Fruit fly (Drosophila melanogaster) whole organism, embryonic: ENCODE results near the gene CCT7.
A peak's percentile ranks its signal among the peaks of the same experiment; 100 is the strongest.

Source experiments
- Antp ChIP-seq: fragments of 200-800 bp; sonication (Bioruptor generic); optimal IDR thresholded peaks from 3 replicates; lab custom pipeline; 2016; ENCODE audit warnings: missing biosample characterization, missing genetic modification characterization
- B-H2 ChIP-seq: fragments of 200-800 bp; sonication (Bioruptor generic); optimal IDR thresholded peaks from 2 replicates; lab custom pipeline; 2018; ENCODE audit warnings: missing biosample characterization, mild to moderate bottlenecking, missing genetic modification characterization
- Bgb ChIP-seq: fragments of 200-800 bp; sonication (Bioruptor generic); IDR thresholded peaks from 2 replicates; pipeline ENCODE4 v1.3.6; 2022; ENCODE audit warnings: missing biosample characterization, missing genetic modification characterization; ENCODE audit not compliant: partially characterized antibody
- CG11093 ChIP-seq: fragments of 200-800 bp; sonication (Bioruptor generic); IDR thresholded peaks from 3 replicates; pipeline ENCODE4 v1.3.6; 2022; ENCODE audit warnings: missing biosample characterization, missing genetic modification characterization
- CG11247 ChIP-seq: fragments of 200-800 bp; sonication (Bioruptor generic); IDR thresholded peaks from 2 replicates; pipeline ENCODE4 v1.3.6; 2022; ENCODE audit warnings: missing biosample characterization, missing genetic modification characterization
- CG11723 ChIP-seq: fragments of 200-800 bp; sonication (Bioruptor generic); optimal IDR thresholded peaks from 2 replicates; lab custom pipeline; 2017; ENCODE audit warnings: missing biosample characterization, mild to moderate bottlenecking, missing genetic modification characterization
- CG12155 ChIP-seq: fragments of 200-800 bp; sonication (Bioruptor generic); optimal IDR thresholded peaks from 3 replicates; lab custom pipeline; 2016; ENCODE audit warnings: missing biosample characterization, missing genetic modification characterization
- CG12659 ChIP-seq: fragments of 200-800 bp; sonication (Bioruptor generic); optimal IDR thresholded peaks from 3 replicates; lab custom pipeline; 2017; ENCODE audit warnings: mild to moderate bottlenecking, missing biosample characterization, missing genetic modification reagents, missing genetic modification characterization
- CG15479 ChIP-seq: fragments of 200-800 bp; sonication (Bioruptor generic); optimal IDR thresholded peaks from 3 replicates; lab custom pipeline; 2019; ENCODE audit warnings: missing biosample characterization, mild to moderate bottlenecking, missing genetic modification characterization, moderate library complexity
- CG17359 ChIP-seq: fragments of 200-800 bp; sonication (Bioruptor generic); optimal IDR thresholded peaks from 3 replicates; lab custom pipeline; 2018; ENCODE audit warnings: missing biosample characterization, mild to moderate bottlenecking, missing genetic modification characterization, moderate library complexity
- CG17612 ChIP-seq: fragments of 200-800 bp; sonication (Bioruptor generic); IDR thresholded peaks from 2 replicates; pipeline ENCODE4 v1.3.6; 2022; ENCODE audit warnings: missing biosample characterization, missing genetic modification characterization
- CG18599 ChIP-seq: fragments of 200-800 bp; sonication (Bioruptor generic); optimal IDR thresholded peaks from 3 replicates; lab custom pipeline; 2017; ENCODE audit warnings: missing biosample characterization, missing genetic modification characterization, mild to moderate bottlenecking, moderate library complexity, missing genetic modification reagents
- CG2129 ChIP-seq: fragments of 200-800 bp; sonication (Bioruptor generic); IDR thresholded peaks from 2 replicates; pipeline ENCODE4 v1.3.6; 2022; ENCODE audit warnings: missing biosample characterization, missing genetic modification characterization; ENCODE audit not compliant: partially characterized antibody
- CG2875 ChIP-seq: fragments of 200-800 bp; sonication (Bioruptor generic); optimal IDR thresholded peaks from 2 replicates; lab custom pipeline; 2017; ENCODE audit warnings: missing biosample characterization, mild to moderate bottlenecking, missing genetic modification characterization, missing genetic modification reagents
- CG31388 ChIP-seq: fragments of 200-800 bp; sonication (Bioruptor generic); optimal IDR thresholded peaks from 2 replicates; lab custom pipeline; 2016; ENCODE audit warnings: missing biosample characterization, missing genetic modification characterization
- CG34376 ChIP-seq: fragments of 200-800 bp; sonication (Bioruptor generic); optimal IDR thresholded peaks from 2 replicates; lab custom pipeline; 2018; ENCODE audit warnings: missing biosample characterization, mild to moderate bottlenecking, missing genetic modification characterization
- CG4820 ChIP-seq: fragments of 200-800 bp; sonication (Bioruptor generic); optimal IDR thresholded peaks from 3 replicates; lab custom pipeline; 2016; ENCODE audit warnings: missing biosample characterization, missing genetic modification characterization
- CG7963 ChIP-seq: fragments of 200-800 bp; sonication (Bioruptor generic); IDR thresholded peaks from 3 replicates; pipeline ENCODE4 v1.3.6; 2022; ENCODE audit warnings: missing biosample characterization, missing genetic modification characterization; ENCODE audit not compliant: partially characterized antibody
- CG9609 ChIP-seq: fragments of 200-800 bp; sonication (Bioruptor generic); optimal IDR thresholded peaks from 3 replicates; lab custom pipeline; 2016; ENCODE audit warnings: missing biosample characterization, missing genetic modification characterization
- CG9876 ChIP-seq: fragments of 200-800 bp; sonication (Bioruptor generic); optimal IDR thresholded peaks from 2 replicates; lab custom pipeline; 2016; ENCODE audit warnings: missing biosample characterization, missing genetic modification characterization
- CTCF ChIP-seq: fragments of 200-800 bp; sonication (Bioruptor generic); optimal IDR thresholded peaks from 2 replicates; lab custom pipeline; 2017; ENCODE audit warnings: missing biosample characterization, mild to moderate bottlenecking, missing genetic modification characterization, moderate library complexity
- CoRest ChIP-seq: fragments of 200-800 bp; sonication (Bioruptor generic); optimal IDR thresholded peaks from 3 replicates; lab custom pipeline; 2018; ENCODE audit warnings: missing biosample characterization, mild to moderate bottlenecking, missing genetic modification characterization, moderate library complexity
- Dip3 ChIP-seq: fragments of 200-800 bp; sonication (Bioruptor generic); optimal IDR thresholded peaks from 3 replicates; lab custom pipeline; 2016; ENCODE audit warnings: missing biosample characterization, missing genetic modification characterization
- Doc3 ChIP-seq: fragments of 200-800 bp; sonication (Bioruptor generic); IDR thresholded peaks from 3 replicates; pipeline ENCODE4 v1.3.6; 2022; ENCODE audit warnings: missing biosample characterization, missing genetic modification characterization; ENCODE audit not compliant: partially characterized antibody
- Dref ChIP-seq: fragments of 200-800 bp; sonication (Bioruptor generic); IDR thresholded peaks from 2 replicates; pipeline ENCODE4 v1.3.6; 2022; ENCODE audit warnings: missing biosample characterization, missing genetic modification characterization
- HLH3B ChIP-seq: fragments of 200-800 bp; sonication (Bioruptor generic); IDR thresholded peaks from 2 replicates; pipeline ENCODE4 v1.3.6; 2022; ENCODE audit warnings: missing biosample characterization, missing genetic modification characterization
- Hmr ChIP-seq: fragments of 200-800 bp; sonication (Bioruptor generic); optimal IDR thresholded peaks from 3 replicates; lab custom pipeline; 2017; ENCODE audit warnings: mild to moderate bottlenecking, missing biosample characterization, missing genetic modification reagents, missing genetic modification characterization
- Hr3 ChIP-seq: fragments of 200-800 bp; sonication (Bioruptor generic); optimal IDR thresholded peaks from 3 replicates; lab custom pipeline; 2016; ENCODE audit warnings: missing biosample characterization, missing genetic modification characterization
- Lhr ChIP-seq: fragments of 200-800 bp; sonication (Bioruptor generic); optimal IDR thresholded peaks from 3 replicates; lab custom pipeline; 2017; ENCODE audit warnings: mild to moderate bottlenecking, missing biosample characterization, missing genetic modification reagents, missing genetic modification characterization
- Lpt ChIP-seq: fragments of >200 bp; optimal IDR thresholded peaks from 2 replicates; lab custom pipeline; 2018; ENCODE audit warnings: missing biosample characterization, missing genetic modification characterization
- Med ChIP-seq: fragments of 200-800 bp; sonication (Bioruptor generic); peaks from one replicate; lab custom pipeline; 2016; ENCODE audit warnings: missing biosample characterization, missing genetic modification characterization, mild to moderate bottlenecking, inconsistent platforms, moderate library complexity
- Meics ChIP-seq: fragments of 200-800 bp; sonication (Bioruptor generic); optimal IDR thresholded peaks from 2 replicates; lab custom pipeline; 2017; ENCODE audit warnings: missing biosample characterization, mild to moderate bottlenecking, missing genetic modification characterization
- Neu2 ChIP-seq: fragments of 200-800 bp; sonication (Bioruptor generic); optimal IDR thresholded peaks from 3 replicates; lab custom pipeline; 2016; ENCODE audit warnings: missing biosample characterization, missing genetic modification characterization, borderline replicate concordance
- Opbp ChIP-seq: fragments of 200-800 bp; sonication (Bioruptor generic); IDR thresholded peaks from 3 replicates; pipeline ENCODE4 v1.3.6; 2022; ENCODE audit warnings: missing biosample characterization, missing genetic modification characterization; ENCODE audit not compliant: partially characterized antibody
- PHDP ChIP-seq: fragments of 200-800 bp; sonication (Bioruptor generic); optimal IDR thresholded peaks from 3 replicates; lab custom pipeline; 2018; ENCODE audit warnings: missing biosample characterization, mild to moderate bottlenecking, missing genetic modification characterization, moderate library complexity
- Rx ChIP-seq: fragments of 200-800 bp; sonication (Bioruptor generic); IDR thresholded peaks from 2 replicates; pipeline ENCODE4 v1.3.6; 2022; ENCODE audit warnings: missing biosample characterization, missing genetic modification characterization
- Vsx1 ChIP-seq: fragments of 200-800 bp; sonication (Bioruptor generic); optimal IDR thresholded peaks from 2 replicates; lab custom pipeline; 2017; ENCODE audit warnings: missing biosample characterization, mild to moderate bottlenecking, missing genetic modification characterization, missing genetic modification reagents
- dmrt11E ChIP-seq: fragments of 200-800 bp; sonication (Bioruptor generic); optimal IDR thresholded peaks from 3 replicates; lab custom pipeline; 2018; ENCODE audit warnings: missing biosample characterization, mild to moderate bottlenecking, missing genetic modification characterization, moderate library complexity
- ftz-f1 ChIP-seq: fragments of 200-800 bp; sonication (Bioruptor generic); optimal IDR thresholded peaks from 2 replicates; lab custom pipeline; 2016; ENCODE audit warnings: missing biosample characterization, missing genetic modification characterization
- gcm ChIP-seq: fragments of 200-800 bp; sonication (Bioruptor generic); optimal IDR thresholded peaks from 2 replicates; lab custom pipeline; 2019; ENCODE audit warnings: missing biosample characterization, mild to moderate bottlenecking, missing genetic modification characterization, moderate library complexity
- ham ChIP-seq: fragments of 200-800 bp; sonication (Bioruptor generic); IDR thresholded peaks from 2 replicates; pipeline ENCODE4 v1.3.6; 2022; ENCODE audit warnings: missing biosample characterization, missing genetic modification characterization
- kah ChIP-seq: fragments of 200-800 bp; sonication (Bioruptor generic); optimal IDR thresholded peaks from 2 replicates; lab custom pipeline; 2018; ENCODE audit warnings: missing biosample characterization, mild to moderate bottlenecking, missing genetic modification characterization
- kay ChIP-seq: fragments of 200-800 bp; sonication (Bioruptor generic); optimal IDR thresholded peaks from 2 replicates; lab custom pipeline; 2016; ENCODE audit warnings: missing biosample characterization, missing genetic modification characterization
- lab ChIP-seq: fragments of 200-800 bp; sonication (Bioruptor generic); optimal IDR thresholded peaks from 3 replicates; lab custom pipeline; 2017; ENCODE audit warnings: missing biosample characterization, missing genetic modification characterization, mild to moderate bottlenecking, moderate library complexity, missing genetic modification reagents
- nau ChIP-seq: fragments of 200-800 bp; sonication (Bioruptor generic); optimal IDR thresholded peaks from 3 replicates; lab custom pipeline; 2017; ENCODE audit warnings: missing biosample characterization, mild to moderate bottlenecking, missing genetic modification characterization, missing genetic modification reagents
- oc ChIP-seq: fragments of 200-800 bp; sonication (Bioruptor generic); optimal IDR thresholded peaks from 2 replicates; lab custom pipeline; 2018; ENCODE audit warnings: missing biosample characterization, mild to moderate bottlenecking, missing genetic modification characterization, moderate library complexity
- pfk ChIP-seq: fragments of 200-800 bp; sonication (Bioruptor generic); optimal IDR thresholded peaks from 2 replicates; lab custom pipeline; 2018; ENCODE audit warnings: missing biosample characterization, mild to moderate bottlenecking, missing genetic modification characterization, moderate library complexity
- shn ChIP-seq: fragments of 200-800 bp; sonication (Bioruptor generic); optimal IDR thresholded peaks from 3 replicates; lab custom pipeline; 2016; ENCODE audit warnings: missing biosample characterization, missing genetic modification characterization
- sna ChIP-seq: fragments of 200-800 bp; sonication (Bioruptor generic); IDR thresholded peaks from 2 replicates; pipeline ENCODE4 v1.3.6; 2022; ENCODE audit warnings: missing biosample characterization, missing genetic modification characterization; ENCODE audit not compliant: partially characterized antibody
- zf30C ChIP-seq: fragments of 200-800 bp; sonication (Bioruptor generic); optimal IDR thresholded peaks from 3 replicates; lab custom pipeline; 2018; ENCODE audit warnings: missing biosample characterization, mild to moderate bottlenecking, missing genetic modification characterization

Gene CCT7

dm6 chr3R:8820428-8820912, 19.1 kb downstream of the CCT7 start, which contains the start of gene aqz (continued):
- TF ChIP-seq CG9876 (GFP tag; lab: Kevin White, UChicago) (peak; percentile 40), Opbp (peak; percentile 79), CoRest (tag; lab: Kevin White, UChicago) (peak; percentile 62), CG2129 (GFP tag; lab: Robert Waterston, UW) (no peak), Meics (GFP tag; lab: Kevin White, UChicago) (peak; percentile 33), CG7963 (GFP tag; lab: Robert Waterston, UW) (no peak), Hr3 (GFP tag; lab: Kevin White, UChicago) (no peak), CG12155 (GFP tag; lab: Kevin White, UChicago) (peak; percentile 8), CG11247 (GFP tag; lab: Robert Waterston, UW) (peak; percentile 73), Antp (GFP tag; lab: Kevin White, UChicago) (peak; percentile 61), CG4820 (GFP tag; lab: Kevin White, UChicago) (peak; percentile 25), CG11723 (GFP tag; lab: Kevin White, UChicago) (no peak), CG18599 (GFP tag; lab: Kevin White, UChicago) (peak; percentile 63), Hmr (peak; percentile 85), CG2875 (no peak), CG17612 (peak; percentile 19; the same call in 1 of the 2 replicates), Bgb (GFP tag; lab: Robert Waterston, UW) (peak; percentile 81), CG15479 (GFP tag; lab: Kevin White, UChicago) (peak; percentile 78), PHDP (tag; lab: Kevin White, UChicago) (peak; percentile 19), Neu2 (peak; percentile 91), CG11093 (GFP tag; lab: Robert Waterston, UW) (no peak), ftz-f1 (GFP tag; lab: Kevin White, UChicago) (peak; percentile 77), CTCF (GFP tag; lab: Kevin White, UChicago) (peak; percentile 76), CG34376 (GFP tag; lab: Kevin White, UChicago) (peak; percentile 91), Doc3 (GFP tag; lab: Robert Waterston, UW) (no peak), Rx (no peak), kah (peak; percentile 68), B-H2 (peak; percentile 74), lab (GFP tag; lab: Kevin White, UChicago) (peak; percentile 80), zf30C (GFP tag; lab: Kevin White, UChicago) (no peak), Lhr (peak; percentile 89), Lpt (GFP tag; lab: Kevin White, UChicago) (no peak), dmrt11E (tag; lab: Kevin White, UChicago) (peak; percentile 8), HLH3B (GFP tag; lab: Robert Waterston, UW) (peak; percentile 56; the same call in 1 of the 2 replicates), ham (GFP tag; lab: Robert Waterston, UW) (peak; percentile 49; the same call in 1 of the 2 replicates), kay (GFP tag; lab: Kevin White, UChicago) (peak; percentile 99), CG31388 (no peak), sna (GFP tag; lab: Robert Waterston, UW) (peak; percentile 23; the same call in 1 of the 2 replicates), Dip3 (peak; percentile 57), oc (tag; lab: Kevin White, UChicago) (peak; percentile 67), pfk (GFP tag; lab: Kevin White, UChicago) (peak; percentile 64), gcm (GFP tag; lab: Kevin White, UChicago) (peak; percentile 42), Dref (GFP tag; lab: Robert Waterston, UW) (peak; percentile 74), CG12659 (peak; percentile 73), Med (GFP tag; lab: Kevin White, UChicago) (peak; percentile 96), shn (GFP tag; lab: Kevin White, UChicago) (peak; percentile 70), Vsx1 (GFP tag; lab: Kevin White, UChicago) (no peak), nau (no peak), CG17359 (tag; lab: Kevin White, UChicago) (peak; percentile 57), CG9609 (GFP tag; lab: Kevin White, UChicago) (peak; percentile 53)
